Fruit fly (Drosophila melanogaster) Kc167 (cell line): ENCODE results near the gene CG7564.

Experiments used
- Myc ChIP-seq: fragments of >200 bp; optimal IDR thresholded peaks from 2 replicates; lab custom pipeline; 2017; ENCODE audit warnings: missing external identifiers
- Sin3A ChIP-seq: fragments of >200 bp; optimal IDR thresholded peaks from 2 replicates; lab custom pipeline; 2018; ENCODE audit warnings: missing external identifiers
- h ChIP-seq: fragments of >200 bp; optimal IDR thresholded peaks from 3 replicates; lab custom pipeline; 2018; ENCODE audit warnings: missing external identifiers
- insv ChIP-seq: fragments of >200 bp; optimal IDR thresholded peaks from 3 replicates; lab custom pipeline; 2018; ENCODE audit warnings: missing external identifiers
- psq ChIP-seq: fragments of >200 bp; optimal IDR thresholded peaks from 2 replicates; lab custom pipeline; 2017; ENCODE audit warnings: missing external identifiers
- ttk ChIP-seq: sonication (Bioruptor generic); optimal IDR thresholded peaks from 2 replicates; lab custom pipeline; 2017; ENCODE audit warnings: missing external identifiers

CG7564 gene

DNA sequence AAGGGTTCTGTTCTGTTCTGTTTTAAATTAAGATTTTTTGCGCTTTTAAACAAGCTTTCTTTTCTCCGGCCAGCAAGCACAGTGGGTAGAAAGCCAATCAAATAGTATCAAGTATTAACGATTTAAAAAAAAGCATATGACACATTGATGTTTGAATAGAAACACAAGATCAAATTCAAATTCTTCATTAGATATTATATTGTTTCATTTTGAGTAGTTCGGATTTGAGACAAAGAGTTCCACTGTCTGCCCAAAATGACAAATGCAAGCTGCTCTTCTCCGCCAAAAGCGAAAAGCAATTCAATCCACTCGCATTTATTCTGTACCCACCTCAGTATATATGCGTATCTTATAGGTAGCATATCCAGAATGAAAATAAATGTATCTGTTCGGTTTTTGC lies 11.9 kb upstream of the CG7564 start:
- TF ChIP-seq ttk (lab: Kevin White, UChicago) (no peak), Sin3A (lab: Kevin White, UChicago) (no peak), psq (no peak), Myc (lab: Kevin White, UChicago) (no peak), insv (lab: Kevin White, UChicago) (no peak), h (lab: Kevin White, UChicago) (no peak)

DNA sequence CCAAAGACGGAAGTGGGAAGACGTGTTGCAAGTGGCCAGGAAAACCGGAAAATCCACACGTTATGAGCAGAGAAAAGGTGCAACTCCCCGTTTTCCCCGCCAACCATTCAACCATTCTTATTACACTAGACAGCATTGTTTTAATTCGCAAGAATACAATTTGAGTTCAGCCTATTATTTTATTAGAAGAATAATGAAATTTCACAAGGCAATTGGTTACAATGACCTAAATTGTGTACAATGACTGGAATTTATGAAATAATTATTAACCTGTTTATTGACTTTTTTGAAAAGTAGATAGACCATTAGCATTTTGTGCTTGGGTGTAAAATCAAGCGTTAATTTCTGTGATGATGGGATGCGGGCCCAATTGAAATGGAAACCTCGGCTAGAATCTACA lies 9.6 kb upstream of the CG7564 start:
- no peak for TF ChIP-seq Sin3A (lab: Kevin White, UChicago)
- no peak for TF ChIP-seq insv (lab: Kevin White, UChicago)
- no peak for TF ChIP-seq Myc (lab: Kevin White, UChicago)
- no peak for TF ChIP-seq h (lab: Kevin White, UChicago)
- no peak for TF ChIP-seq ttk (lab: Kevin White, UChicago)
- TF ChIP-seq psq = no peak

DNA sequence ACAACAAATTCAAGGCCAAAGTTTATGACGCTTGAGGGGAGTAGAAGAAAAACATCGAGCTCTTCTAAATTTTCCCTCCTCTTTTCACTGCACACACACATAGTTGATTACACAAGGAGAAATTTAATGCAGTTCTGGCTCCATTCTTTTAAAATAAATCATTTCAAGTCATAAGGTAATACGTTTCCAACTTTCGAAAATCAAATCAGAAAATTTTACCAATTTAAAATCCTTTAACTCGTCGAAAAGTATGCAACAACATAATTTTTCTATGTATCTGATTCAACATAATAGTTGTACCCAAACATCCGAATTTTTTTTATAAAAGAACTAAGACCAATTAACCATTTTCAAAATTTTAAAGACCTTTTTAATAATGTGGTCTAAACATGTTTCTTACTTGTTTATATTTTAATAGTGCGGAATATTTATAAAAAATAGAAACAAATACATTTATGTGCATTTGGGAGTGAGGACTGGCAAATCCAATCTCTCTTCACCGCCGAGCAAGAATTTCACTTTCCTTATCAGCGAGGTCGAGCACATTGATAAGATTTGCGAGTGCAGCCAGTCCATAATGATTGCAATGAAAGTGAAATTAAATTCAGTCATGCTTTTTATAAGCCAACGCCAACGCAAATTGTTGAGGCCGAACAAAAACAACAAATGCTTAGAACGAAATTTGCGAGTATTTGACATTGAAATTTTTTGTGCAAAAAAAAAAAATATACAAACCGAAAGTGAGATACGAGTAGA lies 7.9 kb upstream of the CG7564 start:
- TF ChIP-seq h (lab: Kevin White, UChicago) = no peak
- no peak for TF ChIP-seq insv (lab: Kevin White, UChicago)

DNA sequence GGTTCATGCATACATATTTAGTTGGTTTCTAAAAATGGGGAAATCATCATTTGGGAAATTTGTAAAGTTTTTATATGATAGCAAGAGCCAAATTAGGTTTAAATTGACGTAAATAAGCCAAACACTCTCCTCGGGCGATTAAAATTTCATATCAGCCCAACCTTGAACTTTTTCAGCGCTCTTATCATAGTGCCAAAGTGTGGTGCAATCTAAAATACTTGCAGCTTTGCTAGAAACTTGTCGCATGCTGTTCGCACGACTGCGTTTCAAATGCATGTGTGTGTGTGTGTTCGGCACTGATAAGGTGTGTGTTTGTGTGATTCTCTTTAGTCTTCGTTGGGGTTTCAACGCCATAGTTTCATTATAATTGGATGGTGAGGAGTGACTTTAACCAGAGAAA lies 7.3 kb upstream of the CG7564 start:
- TF ChIP-seq h (lab: Kevin White, UChicago) = no peak
- no peak for TF ChIP-seq Sin3A (lab: Kevin White, UChicago)
- TF ChIP-seq psq = no peak
- TF ChIP-seq ttk (lab: Kevin White, UChicago) = no peak
- no peak for TF ChIP-seq Myc (lab: Kevin White, UChicago)
- TF ChIP-seq insv (lab: Kevin White, UChicago) = no peak

DNA sequence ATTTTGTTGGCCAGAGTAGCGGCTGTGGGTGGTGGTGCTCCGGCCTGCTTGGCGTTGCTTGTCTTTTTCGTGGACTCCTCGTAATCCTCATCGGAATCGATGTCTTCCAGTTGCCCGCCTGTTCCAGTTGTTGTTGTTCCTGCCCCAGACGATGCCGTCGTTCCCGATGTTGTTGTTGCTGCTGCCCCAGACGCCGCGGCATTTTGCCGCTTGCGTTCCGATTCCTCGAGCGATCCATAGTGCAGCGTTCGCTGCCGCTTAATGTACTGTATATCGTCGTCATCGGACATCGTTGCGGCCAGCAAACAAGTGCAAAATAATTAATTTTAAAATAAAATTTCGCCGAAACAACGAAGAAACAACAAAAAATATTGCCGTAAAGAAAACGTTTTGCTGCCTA lies 606 bp upstream of the CG7564 start:
- TF ChIP-seq h (lab: Kevin White, UChicago) (no peak), ttk (lab: Kevin White, UChicago) (no peak), Myc (lab: Kevin White, UChicago) (no peak), Sin3A (lab: Kevin White, UChicago) (no peak), psq (no peak), insv (lab: Kevin White, UChicago) (no peak)

DNA sequence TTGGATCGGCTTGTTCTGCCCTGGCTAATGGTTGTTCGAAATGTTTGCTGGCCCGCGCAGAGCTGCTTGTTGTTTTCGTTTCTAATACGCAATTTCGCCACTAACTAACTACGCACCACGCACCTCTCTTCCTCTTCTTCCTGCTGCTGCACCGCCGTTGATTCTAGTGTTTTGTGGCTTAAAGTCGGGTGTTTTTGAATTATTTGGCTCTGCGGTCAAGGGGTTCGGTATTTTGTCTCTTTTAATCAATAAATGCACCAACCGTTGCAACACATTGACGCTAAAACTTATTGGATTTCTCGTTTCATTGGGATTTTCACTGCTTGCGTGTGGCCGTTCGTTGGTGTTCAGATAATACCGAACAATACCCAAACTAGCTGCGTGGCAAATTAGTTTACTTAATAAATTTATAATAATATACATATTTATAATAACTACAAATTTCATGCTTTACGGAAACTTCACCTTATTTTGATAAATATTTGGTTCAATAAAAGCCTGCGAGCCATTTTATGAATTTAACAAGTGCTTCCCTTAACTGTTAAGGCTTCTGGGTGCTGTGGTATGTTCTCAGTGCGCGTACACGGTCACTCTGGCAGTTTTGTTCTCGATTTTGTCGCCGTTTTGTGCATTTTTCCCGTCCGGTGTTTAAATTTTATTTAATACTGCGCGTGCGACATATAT lies 15.6 kb downstream of the CG7564 start, which contains the start of the genes Edc3 and Nedd4:
Gene Edc3 (minus strand): TSS at position 351 of the 684 bp plus-strand sequence.
Gene Nedd4 (plus strand): TSS at position 571 of the 684 bp plus-strand sequence.
- TF ChIP-seq psq (no peak), ttk (lab: Kevin White, UChicago) (no peak), Myc (lab: Kevin White, UChicago) (no peak), Sin3A (lab: Kevin White, UChicago) (no peak), h (lab: Kevin White, UChicago) (no peak)

DNA sequence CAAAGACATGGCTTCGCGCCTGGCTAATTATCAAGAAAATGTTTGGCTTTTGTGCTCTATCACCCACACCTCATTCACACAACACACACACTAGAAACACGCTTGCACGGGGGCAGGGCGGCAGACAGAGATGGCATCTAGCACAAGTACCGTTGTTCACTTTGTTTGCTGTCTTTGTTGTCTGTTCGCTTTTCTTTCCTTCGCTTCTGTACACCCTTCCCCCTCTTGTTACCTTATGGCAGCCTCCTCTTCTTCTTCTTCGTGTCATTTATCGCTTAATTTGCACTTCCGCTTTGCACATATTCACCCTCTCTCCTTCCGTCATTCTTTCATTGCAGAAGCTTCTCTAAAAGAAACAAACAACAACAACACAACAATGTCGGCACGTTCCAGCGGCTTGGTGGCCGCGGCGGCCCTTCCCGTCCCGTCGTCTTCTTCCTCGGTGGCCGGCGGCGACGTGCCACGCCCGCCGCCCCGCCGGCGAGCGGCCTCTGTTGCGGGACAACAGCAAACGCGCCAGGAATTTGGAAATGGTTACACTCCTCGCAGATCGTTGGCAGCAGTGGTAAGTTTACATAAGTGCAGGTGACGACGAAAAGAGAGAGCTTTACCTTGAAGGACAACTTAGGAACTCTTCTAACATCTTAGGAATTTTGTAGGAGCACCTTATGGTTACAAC lies 16.5 kb downstream of the CG7564 start:
- no peak for TF ChIP-seq psq

DNA sequence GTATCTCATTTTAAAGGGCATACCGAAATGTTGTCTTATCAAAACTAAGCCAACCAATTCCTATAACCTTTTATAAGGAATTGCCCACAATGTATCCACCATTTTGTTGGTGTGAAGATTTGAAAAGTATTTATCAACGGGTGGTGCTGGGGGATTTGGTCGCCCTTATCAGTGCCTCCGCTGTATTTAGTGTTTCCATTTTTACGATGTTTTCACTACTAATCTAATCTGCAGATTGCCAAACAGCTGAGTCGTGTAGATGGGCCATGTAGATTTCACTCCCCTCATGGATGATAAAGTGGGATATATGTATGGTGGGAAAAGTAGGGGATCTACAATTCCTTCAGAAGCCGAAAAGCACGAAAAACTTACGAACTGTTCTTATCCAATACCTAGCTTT lies 17.3 kb downstream of the CG7564 start:
- TF ChIP-seq insv (lab: Kevin White, UChicago) = no peak
- no peak for TF ChIP-seq Sin3A (lab: Kevin White, UChicago)
- no peak for TF ChIP-seq psq
- no peak for TF ChIP-seq ttk (lab: Kevin White, UChicago)
- TF ChIP-seq Myc (lab: Kevin White, UChicago) = no peak
- no peak for TF ChIP-seq h (lab: Kevin White, UChicago)

DNA sequence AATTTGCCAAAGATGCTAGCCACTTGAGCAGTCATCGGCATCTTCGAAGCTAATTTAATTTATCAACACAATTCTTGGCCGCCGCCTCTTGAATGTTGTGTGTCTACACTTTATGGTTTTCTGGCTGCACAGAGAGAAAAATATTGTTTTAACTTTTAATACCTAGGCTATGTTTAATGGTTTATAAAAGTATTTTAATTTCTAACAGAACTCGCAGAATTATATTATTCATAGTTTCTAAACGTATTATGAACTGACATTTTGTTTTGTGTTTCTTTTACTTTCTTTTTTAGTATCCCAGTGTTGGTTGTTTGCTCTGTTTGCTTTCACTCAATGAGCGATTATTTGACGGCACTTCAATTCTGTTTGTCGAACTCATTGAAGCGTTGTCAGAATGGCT lies 18.1 kb downstream of the CG7564 start:
- TF ChIP-seq Myc (lab: Kevin White, UChicago) = no peak
- TF ChIP-seq Sin3A (lab: Kevin White, UChicago) = no peak
- TF ChIP-seq psq = no peak
- TF ChIP-seq ttk (lab: Kevin White, UChicago) = no peak
- TF ChIP-seq h (lab: Kevin White, UChicago) = no peak

DNA sequence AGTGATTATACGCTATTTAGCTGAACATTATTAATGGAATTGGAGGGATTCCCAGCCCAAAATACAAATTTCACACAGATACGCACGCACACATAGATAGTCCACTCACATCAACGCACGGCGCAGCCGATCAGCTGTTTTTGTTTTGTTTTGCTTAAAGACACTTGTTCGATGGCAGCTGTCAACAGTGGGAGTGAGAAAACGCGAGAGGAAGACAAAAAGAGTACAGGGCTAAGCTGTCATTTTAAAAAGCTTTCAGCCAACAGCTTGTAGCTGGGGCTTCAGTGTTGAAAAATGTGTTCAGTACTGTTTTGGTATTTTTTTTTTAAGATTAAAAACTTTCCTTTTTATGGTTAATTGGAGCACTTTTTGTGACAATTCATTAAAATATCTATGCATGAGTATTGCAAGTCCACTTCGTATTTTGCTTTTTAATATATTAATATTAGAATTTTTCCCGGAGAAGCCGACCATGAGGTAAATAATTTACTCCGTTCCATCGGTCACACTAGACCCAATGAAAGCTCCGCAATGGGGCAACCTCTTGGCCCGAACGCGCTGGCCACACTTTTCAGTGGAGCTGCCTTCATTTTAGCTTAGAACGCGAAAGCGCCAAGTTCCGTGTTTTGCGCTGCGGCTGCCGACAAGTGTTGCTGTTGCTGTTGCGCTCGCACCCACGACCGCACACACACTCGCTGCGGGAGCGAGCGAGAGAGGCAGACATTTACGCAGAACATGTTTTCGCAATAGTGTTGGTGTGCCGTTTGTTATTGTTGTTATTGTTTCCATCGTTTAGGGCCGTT lies 19.0 kb downstream of the CG7564 start:
- TF ChIP-seq psq (no peak), h (lab: Kevin White, UChicago) (no peak), Sin3A (lab: Kevin White, UChicago) (no peak), Myc (lab: Kevin White, UChicago) (no peak), insv (lab: Kevin White, UChicago) (no peak), ttk (lab: Kevin White, UChicago) (no peak)

DNA sequence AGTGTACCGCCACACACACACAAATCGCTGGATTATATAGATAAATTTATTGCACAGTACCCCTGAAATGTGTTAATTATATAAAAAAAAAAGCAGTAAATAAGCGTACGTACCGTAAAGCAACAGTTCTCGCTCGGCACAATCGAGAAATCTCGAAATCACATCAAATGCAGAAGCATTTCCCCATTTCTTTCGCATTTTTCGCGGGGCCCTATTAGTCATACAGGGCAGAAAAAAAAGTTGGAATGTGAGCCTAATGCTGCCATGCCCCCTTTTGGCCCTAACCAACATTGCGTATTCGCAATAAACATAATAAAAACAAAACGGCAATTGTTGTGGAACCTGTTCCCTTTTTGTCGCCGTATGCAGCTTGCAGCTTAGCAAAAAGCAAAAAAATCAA lies 19.6 kb downstream of the CG7564 start:
- TF ChIP-seq Myc (lab: Kevin White, UChicago) (no peak), insv (lab: Kevin White, UChicago) (no peak), Sin3A (lab: Kevin White, UChicago) (no peak), h (lab: Kevin White, UChicago) (no peak), psq (no peak), ttk (lab: Kevin White, UChicago) (no peak)
